Worm (Caenorhabditis elegans): ENCODE results near the gene F46B3.15.

DNA sequence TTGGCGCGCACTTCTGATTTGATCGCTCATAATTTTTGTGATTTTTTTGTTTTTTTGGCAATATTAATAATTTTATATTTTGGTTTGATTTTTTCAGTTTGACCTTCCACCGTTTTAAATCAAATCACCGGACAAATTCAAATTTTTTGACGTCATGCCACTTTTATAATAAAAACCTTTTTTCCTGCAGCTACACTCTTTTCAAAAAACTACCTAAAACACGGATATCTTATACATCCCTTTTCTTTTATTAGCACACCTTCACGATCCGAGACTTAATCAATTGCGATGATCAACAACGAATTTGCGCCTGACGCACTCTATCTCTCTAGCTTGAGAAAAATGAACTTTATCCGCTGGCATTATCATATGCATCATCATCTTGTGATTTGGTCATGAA is 24.0 kb downstream of the F46B3.15 start, which contains the start of gene grd-2:
- TF ChIP-seq tlp-1 (tag; optimal IDR thresholded peaks at IDR 0.05) (no peak), fkh-10 (GFP tag; optimal IDR thresholded peaks at IDR 0.05) (no peak)

Measured in whole organism, L1 larva.